Worm (Caenorhabditis elegans): ENCODE results near the gene srd-74.
"Not testable (repeated sequence)": the region's sequence is repeated elsewhere in the genome, so short reads cannot be mapped to it uniquely, and the experiment has no call there.

srd-74 gene

DNA sequence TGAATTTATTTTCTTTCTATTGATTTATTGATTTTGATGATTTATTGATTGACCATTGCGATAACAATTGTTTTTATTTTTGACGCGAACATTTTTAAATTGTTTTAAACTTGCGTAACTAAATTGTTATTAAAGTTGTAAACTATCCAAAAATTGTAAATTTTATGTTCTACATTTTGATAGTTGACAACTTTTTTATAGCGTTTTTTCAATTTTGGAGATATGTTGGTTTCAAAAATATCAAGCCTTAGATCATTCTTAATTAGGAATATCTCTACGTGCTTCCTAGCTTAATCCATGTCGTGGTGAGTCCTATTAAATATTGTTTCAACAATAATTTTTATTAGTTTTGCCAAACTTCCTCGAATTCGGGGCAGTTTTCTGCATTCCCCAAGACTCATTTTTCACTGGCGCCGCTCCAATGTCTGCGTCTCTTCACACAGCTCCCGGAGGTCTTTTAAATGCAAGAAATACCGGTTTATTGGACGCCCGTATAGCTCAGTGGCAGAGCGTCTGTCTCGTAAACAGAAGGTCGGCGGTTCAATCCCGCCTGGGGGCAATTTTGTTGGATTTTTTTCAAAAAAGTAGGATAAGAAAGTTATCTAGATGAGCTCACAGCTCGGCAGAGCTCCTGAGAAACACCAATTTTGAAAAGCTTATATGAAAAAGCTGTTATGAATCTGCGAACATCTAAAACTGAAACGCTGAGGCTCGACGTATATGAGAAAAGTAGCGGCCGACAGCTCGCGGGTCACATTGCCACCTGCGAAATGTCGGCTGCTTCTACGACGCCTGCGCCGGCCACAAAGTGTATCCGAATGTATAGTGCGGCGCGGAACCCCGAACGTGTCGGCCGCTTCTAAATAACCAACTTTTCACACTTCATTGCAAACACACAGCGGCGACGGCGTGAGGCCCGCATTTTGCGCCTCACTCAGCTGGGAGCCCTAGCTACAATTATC, 10.7 kb downstream of the srd-74 start, which contains the start of gene C24H11.2 (continued):
- TF ChIP-seq die-1 (tag; optimal IDR thresholded peaks at IDR 0.05): peak; percentile 66
- TF ChIP-seq cebp-1 (GFP tag; IDR thresholded peaks at IDR 0.05); ama-1 (optimal IDR thresholded peaks at IDR 0.05): not testable (repeated sequence)
- peak; percentile 70 for TF ChIP-seq cebp-1 (tag; optimal IDR thresholded peaks at IDR 0.05)
- peak; percentile 73 for TF ChIP-seq repo-1 (tag; optimal IDR thresholded peaks at IDR 0.05)
- peak; percentile 53 for TF ChIP-seq B0035.1 (tag; optimal IDR thresholded peaks at IDR 0.05)
- TF ChIP-seq mel-28 (tag; optimal IDR thresholded peaks at IDR 0.05; ENCODE audit: borderline replicate concordance): peak; percentile 59
- peak; percentile 64 to 65 for TF ChIP-seq rec-8 (tag; optimal IDR thresholded peaks at IDR 0.05)
- peak; percentile 69 for TF ChIP-seq rpc-1 (optimal IDR thresholded peaks at IDR 0.05)
- peak; percentile 71 for TF ChIP-seq rpc-1 (tag; optimal IDR thresholded peaks at IDR 0.05)
- TF ChIP-seq ama-1 (GFP tag; optimal IDR thresholded peaks at IDR 0.05): peak in 1 of 2 experiments; percentile 60
- TF ChIP-seq egl-18 (GFP tag; IDR thresholded peaks at IDR 0.05): 0 out of 2 replicates have a peak, but pooled peaks have one; percentile 47
- 0 out of 2 replicates have a peak, but pooled peaks have one; percentile 17 for TF ChIP-seq bed-2 (GFP tag; IDR thresholded peaks at IDR 0.05)
- TF ChIP-seq hmg-20 (GFP tag; IDR thresholded peaks at IDR 0.05): peak; percentile 74; the same call in 1 of the 2 replicates
- peak; percentile 80 for TF ChIP-seq dox-1 (GFP tag; IDR thresholded peaks at IDR 0.05)
- peak in 1 of 3 experiments; percentile 35 for TF ChIP-seq lin-35 (GFP tag; optimal IDR thresholded peaks at IDR 0.05)
- TF ChIP-seq egl-44 (GFP tag; IDR thresholded peaks at IDR 0.05): peak; percentile 82; the same call in 1 of the 2 replicates
- peak; percentile 80 for TF ChIP-seq B0261.1 (tag; optimal IDR thresholded peaks at IDR 0.05)
- 0 out of 2 replicates have a peak, but pooled peaks have one; percentile 25 for TF ChIP-seq egrh-3 (GFP tag; IDR thresholded peaks at IDR 0.05)
- TF ChIP-seq let-526 (GFP tag; IDR thresholded peaks at IDR 0.05): peak; percentile 73
- peak; percentile 59 for TF ChIP-seq attf-5 (GFP tag; optimal IDR thresholded peaks at IDR 0.05)
- TF ChIP-seq ccch-3 (GFP tag; optimal IDR thresholded peaks at IDR 0.05): peak; percentile 42
- peak; percentile 8 for TF ChIP-seq snpc-4 (GFP tag; optimal IDR thresholded peaks at IDR 0.05)
- peak; percentile 6 to 92 (median 69) for TF ChIP-seq snpc-4 (tag; optimal IDR thresholded peaks at IDR 0.05)
- peak; percentile 76 for TF ChIP-seq nfyb-1 (GFP tag; IDR thresholded peaks at IDR 0.05)
- peak; percentile 34 to 61 for TF ChIP-seq let-607 (tag; optimal IDR thresholded peaks at IDR 0.05)
- TF ChIP-seq nhr-27 (tag; optimal IDR thresholded peaks at IDR 0.05): peak; percentile 79
- TF ChIP-seq pbrm-1 (GFP tag; IDR thresholded peaks at IDR 0.05): peak; percentile 47; the same call in 1 of the 2 replicates
- TF ChIP-seq rcor-1 (GFP tag; IDR thresholded peaks at IDR 0.05): peak; percentile 61; the same call in 1 of the 2 replicates
- TF ChIP-seq aptf-3 (GFP tag; IDR thresholded peaks at IDR 0.05): peak; percentile 83; the same call in 1 of the 2 replicates
- TF ChIP-seq lsl-1 (GFP tag; optimal IDR thresholded peaks at IDR 0.05): peak; percentile 13
- TF ChIP-seq K11D2.4 (GFP tag; IDR thresholded peaks at IDR 0.05): 0 out of 2 replicates have a peak, but pooled peaks have one; percentile 39
- peak; percentile 52 for TF ChIP-seq snpc-3.4 (tag; optimal IDR thresholded peaks at IDR 0.05)
- TF ChIP-seq snpc-1.3 (tag; optimal IDR thresholded peaks at IDR 0.05; ENCODE audit: insufficient read depth): peak; percentile 22
- peak; percentile 35 for TF ChIP-seq ceh-79 (tag; optimal IDR thresholded peaks at IDR 0.05)
- TF ChIP-seq ekl-4 (GFP tag; IDR thresholded peaks at IDR 0.05): peak; percentile 32; the same call in 1 of the 2 replicates
- TF ChIP-seq tbp1 (GFP tag; optimal IDR thresholded peaks at IDR 0.05): peak; percentile 94
- peak; percentile 80 for TF ChIP-seq zim-3 (tag; optimal IDR thresholded peaks at IDR 0.05)
- TF ChIP-seq nhr-90 (tag; optimal IDR thresholded peaks at IDR 0.05): peak; percentile 64
